5 fruit fly cellular contexts compared by ENCODE assay signal in the genomic region with DNA sequence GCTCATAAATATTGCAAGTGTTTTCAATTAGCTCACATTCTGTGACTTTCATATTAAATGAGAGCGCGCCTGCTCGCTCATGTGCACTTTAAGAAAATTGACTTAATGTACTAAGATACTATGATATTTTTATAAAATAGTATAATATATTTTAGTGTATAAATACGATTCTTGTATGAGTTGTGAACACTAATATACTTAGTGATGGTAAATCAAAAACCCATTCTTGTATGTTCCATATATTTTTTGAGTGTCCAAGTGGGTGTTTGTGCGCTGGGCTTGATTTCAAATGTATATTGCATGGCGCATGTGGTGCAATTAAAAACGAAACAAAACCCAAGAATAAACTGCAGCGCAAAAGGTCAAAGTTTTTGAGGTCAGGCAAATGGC.
A peak's percentile ranks its signal among the peaks of the same experiment; 100 is the strongest.
TF ChIP-seq lines count a peak whose summit lies in the region.

No protein-coding gene starts in this region.

- no peak for TF ChIP-seq CTCF in whole organism, embryonic (GFP tag; optimal IDR thresholded peaks at IDR 0.05; lab: Kevin White, UChicago)

TF ChIP-seq in whole organism, adult, 20 proteins besides CTCF, POLR2A, EP300 and RAD21:
- TF ChIP-seq CG1620 (GFP tag; optimal IDR thresholded peaks at IDR 0.05; lab: Kevin White, UChicago) (no peak), CG33017 (tag; optimal IDR thresholded peaks at IDR 0.05; lab: Kevin White, UChicago) (peak; percentile 40), CG14711 (tag; optimal IDR thresholded peaks at IDR 0.05; lab: Kevin White, UChicago) (peak; percentile 32), cnc (optimal IDR thresholded peaks at IDR 0.05; lab: Kevin White, UChicago) (no peak), kay (GFP tag; lab: Kevin White, UChicago; ENCODE audit: borderline replicate concordance) (peak; percentile 42), pad (GFP tag; optimal IDR thresholded peaks at IDR 0.05; lab: Kevin White, UChicago) (no peak)

TF ChIP-seq in whole organism, embryonic, 481 proteins besides CTCF, POLR2A, EP300 and RAD21 (continues in another document):
- TF ChIP-seq stc (GFP tag; IDR thresholded peaks at IDR 0.05; lab: Robert Waterston, UW) (peak; percentile 33; the same call in 1 of the 2 replicates), CG32772 (GFP tag; IDR thresholded peaks at IDR 0.05; lab: Robert Waterston, UW) (no peak), CG12299 (tag; optimal IDR thresholded peaks at IDR 0.05; lab: Kevin White, UChicago) (no peak), dmrt11E (tag; optimal IDR thresholded peaks at IDR 0.05; lab: Kevin White, UChicago) (peak; percentile 1), dati (GFP tag; IDR thresholded peaks at IDR 0.05; lab: Robert Waterston, UW) (0 out of 2 replicates have a peak, but pooled peaks have one; percentile 26), dimm (GFP tag; IDR thresholded peaks at IDR 0.05; lab: Robert Waterston, UW) (no peak), dan (GFP tag; IDR thresholded peaks at IDR 0.05; lab: Robert Waterston, UW) (no peak), CG6689 (GFP tag; IDR thresholded peaks at IDR 0.05; lab: Robert Waterston, UW) (peak; percentile 22; the same call in 1 of the 2 replicates), gem (tag; optimal IDR thresholded peaks at IDR 0.05; lab: Kevin White, UChicago) (peak; percentile 24), dmrt99B (tag; optimal IDR thresholded peaks at IDR 0.05; lab: Kevin White, UChicago) (peak; percentile 15), Vsx1 (GFP tag; optimal IDR thresholded peaks at IDR 0.05; lab: Kevin White, UChicago) (no peak), CG7745 (tag; optimal IDR thresholded peaks at IDR 0.05; lab: Kevin White, UChicago) (no peak), so (GFP tag; IDR thresholded peaks at IDR 0.05; lab: Robert Waterston, UW) (no peak), corto (GFP tag; optimal IDR thresholded peaks at IDR 0.05; lab: Kevin White, UChicago) (peak; percentile 40), Sox102F (GFP tag; optimal IDR thresholded peaks at IDR 0.05; lab: Kevin White, UChicago) (peak; percentile 20), bsh (GFP tag; optimal IDR thresholded peaks at IDR 0.05; lab: Kevin White, UChicago) (peak in 1 of 2 experiments; percentile 46), bowl (GFP tag; IDR thresholded peaks at IDR 0.05; lab: Robert Waterston, UW) (0 out of 2 replicates have a peak, but pooled peaks have one; percentile 31), Myb (GFP tag; optimal IDR thresholded peaks at IDR 0.05; lab: Kevin White, UChicago) (no peak), CG7271 (tag; optimal IDR thresholded peaks at IDR 0.05; lab: Kevin White, UChicago) (no peak)

TF ChIP-seq in whole organism, prepupa, 60 proteins besides CTCF, POLR2A, EP300 and RAD21 (continues in another document):
- peak; percentile 86 for TF ChIP-seq eg (GFP tag; IDR thresholded peaks at IDR 0.05; lab: Robert Waterston, UW)
- peak; percentile 52 for TF ChIP-seq Hr4 (GFP tag; optimal IDR thresholded peaks at IDR 0.05; lab: Kevin White, UChicago)
- TF ChIP-seq Gug (GFP tag; IDR thresholded peaks at IDR 0.05; lab: Robert Waterston, UW) = peak; percentile 73
- peak; percentile 27 for TF ChIP-seq CG8632 (GFP tag; optimal IDR thresholded peaks at IDR 0.05; lab: Kevin White, UChicago)
- TF ChIP-seq Sox14 (GFP tag; optimal IDR thresholded peaks at IDR 0.05; lab: Kevin White, UChicago) = no peak
- TF ChIP-seq CG11294 (GFP tag; IDR thresholded peaks at IDR 0.05; lab: Robert Waterston, UW) = peak; percentile 66
- no peak for TF ChIP-seq esn (GFP tag; optimal IDR thresholded peaks at IDR 0.05; lab: Kevin White, UChicago)
- TF ChIP-seq CG1621 (tag; optimal IDR thresholded peaks at IDR 0.05; lab: Kevin White, UChicago) = peak; percentile 29
- peak; percentile 11 for TF ChIP-seq Sox102F (GFP tag; optimal IDR thresholded peaks at IDR 0.05; lab: Kevin White, UChicago)
- peak; percentile 85 for TF ChIP-seq CG8119 (GFP tag; IDR thresholded peaks at IDR 0.05; lab: Robert Waterston, UW)
- no peak for TF ChIP-seq CG31627 (GFP tag; optimal IDR thresholded peaks at IDR 0.05; lab: Kevin White, UChicago)
- TF ChIP-seq CG7368 (GFP tag; optimal IDR thresholded peaks at IDR 0.05; lab: Kevin White, UChicago) = peak; percentile 14
- TF ChIP-seq salr (GFP tag; optimal IDR thresholded peaks at IDR 0.05; lab: Kevin White, UChicago) = no peak
- TF ChIP-seq CG6276 (GFP tag; optimal IDR thresholded peaks at IDR 0.05; lab: Kevin White, UChicago) = peak; percentile 42
- no peak for TF ChIP-seq CG11902 (GFP tag; optimal IDR thresholded peaks at IDR 0.05; lab: Kevin White, UChicago)
- TF ChIP-seq CG4318 (GFP tag; optimal IDR thresholded peaks at IDR 0.05; lab: Kevin White, UChicago) = peak; percentile 62
- TF ChIP-seq Eip75B (GFP tag; optimal IDR thresholded peaks at IDR 0.05; lab: Kevin White, UChicago) = no peak
- TF ChIP-seq fd59A (GFP tag; optimal IDR thresholded peaks at IDR 0.05; lab: Kevin White, UChicago) = no peak
- TF ChIP-seq CG3919 (GFP tag; optimal IDR thresholded peaks at IDR 0.05; lab: Kevin White, UChicago) = peak; percentile 57
- TF ChIP-seq Hr39 (GFP tag; optimal IDR thresholded peaks at IDR 0.05; lab: Kevin White, UChicago) = no peak
- TF ChIP-seq Ets21C (GFP tag; optimal IDR thresholded peaks at IDR 0.05; lab: Kevin White, UChicago) = no peak
- TF ChIP-seq fkh (GFP tag; optimal IDR thresholded peaks at IDR 0.05; lab: Kevin White, UChicago) = no peak

TF ChIP-seq in whole organism, pupa, 21 proteins besides CTCF, POLR2A, EP300 and RAD21:
- TF ChIP-seq EcR (GFP tag; optimal IDR thresholded peaks at IDR 0.05; lab: Kevin White, UChicago) (no peak), Pif1A (GFP tag; optimal IDR thresholded peaks at IDR 0.05; lab: Kevin White, UChicago) (peak; percentile 26), CG15710 (tag; optimal IDR thresholded peaks at IDR 0.05; lab: Kevin White, UChicago) (peak; percentile 69), CG34367 (tag; optimal IDR thresholded peaks at IDR 0.05; lab: Kevin White, UChicago) (peak; percentile 73), CG9948 (tag; optimal IDR thresholded peaks at IDR 0.05; lab: Kevin White, UChicago) (peak; percentile 73), D1 (tag; optimal IDR thresholded peaks at IDR 0.05; lab: Kevin White, UChicago) (peak; percentile 7), CG10348 (GFP tag; IDR thresholded peaks at IDR 0.05; lab: Robert Waterston, UW) (no peak), fd96Ca (GFP tag; IDR thresholded peaks at IDR 0.05; lab: Robert Waterston, UW) (peak; percentile 44; the same call in 1 of the 3 replicates), gl (tag; optimal IDR thresholded peaks at IDR 0.05; lab: Kevin White, UChicago) (no peak), CG8159 (tag; optimal IDR thresholded peaks at IDR 0.05; lab: Kevin White, UChicago) (peak; percentile 73), CG4496 (GFP tag; IDR thresholded peaks at IDR 0.05; lab: Robert Waterston, UW) (peak; percentile 85; the same call in 2 of the 3 replicates), CG17806 (tag; optimal IDR thresholded peaks at IDR 0.05; lab: Kevin White, UChicago) (peak; percentile 78), CG8301 (tag; optimal IDR thresholded peaks at IDR 0.05; lab: Kevin White, UChicago) (peak; percentile 74), CG13204 (GFP tag; optimal IDR thresholded peaks at IDR 0.05; lab: Kevin White, UChicago) (no peak), Snoo (tag; optimal IDR thresholded peaks at IDR 0.05; lab: Kevin White, UChicago) (peak; percentile 19), Pif1B (GFP tag; optimal IDR thresholded peaks at IDR 0.05; lab: Kevin White, UChicago) (peak; percentile 42), CG14655 (GFP tag; optimal IDR thresholded peaks at IDR 0.05; lab: Kevin White, UChicago) (peak; percentile 70), CG12605 (GFP tag; IDR thresholded peaks at IDR 0.05; lab: Robert Waterston, UW) (peak; percentile 84), Ets98B (GFP tag; IDR thresholded peaks at IDR 0.05; lab: Robert Waterston, UW) (peak; percentile 82), rn (GFP tag; IDR thresholded peaks at IDR 0.05; lab: Robert Waterston, UW) (peak; percentile 50; the same call in 1 of the 2 replicates), CG32121 (GFP tag; IDR thresholded peaks at IDR 0.05; lab: Robert Waterston, UW) (peak; percentile 83)
TF ChIP-seq in whole organism, pupa: peak in this region for 17.

TF ChIP-seq in whole organism, wandering third instar larva, 38 proteins besides CTCF, POLR2A, EP300 and RAD21:
- TF ChIP-seq N (GFP tag; optimal IDR thresholded peaks at IDR 0.05; lab: Kevin White, UChicago) = no peak
- TF ChIP-seq HLH106 (tag; optimal IDR thresholded peaks at IDR 0.05; lab: Kevin White, UChicago) = peak; percentile 54
TF ChIP-seq in whole organism, wandering third instar larva: peak in this region for 1.
